Worm (Caenorhabditis elegans) whole organism, late embryonic: ENCODE results near the gene spp-4.

Experiments
- F13H6.1 ChIP-seq: sonication (generic microtip); optimal IDR thresholded peaks from 2 replicates; lab custom pipeline; 2016; ENCODE audit warnings: missing genetic modification characterization, missing compliant biosample characterization
- che-1 ChIP-seq: sonication (generic microtip); optimal IDR thresholded peaks from 2 replicates; lab custom pipeline; 2016; ENCODE audit warnings: mild to moderate bottlenecking, missing genetic modification characterization, missing compliant biosample characterization
- hlh-13 ChIP-seq: fragments of 200-800 bp; sonication (Bioruptor generic); optimal IDR thresholded peaks from 2 replicates; lab custom pipeline; 2018; ENCODE audit warnings: mild to moderate bottlenecking, missing genetic modification characterization, missing compliant biosample characterization
- pqm-1 ChIP-seq: sonication (generic microtip); optimal IDR thresholded peaks from 2 replicates; lab custom pipeline; 2016; ENCODE audit warnings: missing genetic modification characterization, missing compliant biosample characterization
- sox-4 ChIP-seq: sonication (generic microtip); optimal IDR thresholded peaks from 2 replicates; lab custom pipeline; 2017; ENCODE audit warnings: mild to moderate bottlenecking, missing genetic modification characterization, inconsistent platforms, missing compliant biosample characterization
- unc-55 ChIP-seq: sonication (generic microtip); optimal IDR thresholded peaks from 2 replicates; lab custom pipeline; 2017; ENCODE audit warnings: missing biosample characterization, missing genetic modification reagents, missing genetic modification characterization

- no peak for TF ChIP-seq sox-4 (tag; lab: Kevin White, UChicago)
- TF ChIP-seq hlh-13 (GFP tag; lab: Kevin White, UChicago) = no peak
- TF ChIP-seq che-1 (tag; lab: Kevin White, UChicago) = no peak
- TF ChIP-seq unc-55 (GFP tag; lab: Kevin White, UChicago) = peak; percentile 16
- TF ChIP-seq F13H6.1 (tag; lab: Kevin White, UChicago) = no peak
- TF ChIP-seq pqm-1 (tag; lab: Kevin White, UChicago) = no peak
Measured at ce11 chrX:7284724-7285184, 33.8 kb downstream of the spp-4 start.
